Worm (Caenorhabditis elegans): ENCODE data around the gene K07H8.11.

DNA sequence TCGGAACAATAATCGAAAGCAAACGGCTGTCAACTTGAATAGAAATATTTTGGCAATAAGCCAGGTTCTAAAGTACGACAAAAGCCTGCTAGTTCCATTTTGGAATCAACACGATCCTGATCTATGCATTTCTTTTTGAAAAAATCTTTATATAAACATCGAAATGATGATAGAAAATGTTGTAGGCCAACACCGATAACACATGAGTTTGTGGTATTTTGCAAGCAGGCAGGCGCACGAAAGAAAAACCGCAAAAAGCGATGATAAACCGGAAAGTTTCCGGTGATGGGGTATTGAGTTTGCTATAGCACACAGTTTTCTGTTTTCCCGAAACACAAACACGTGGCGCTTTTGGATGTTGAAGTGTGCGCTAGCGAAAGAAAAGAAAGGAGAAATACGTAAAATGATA, 41.0 kb downstream of the K07H8.11 start:
- no peak for TF ChIP-seq nhr-12 (tag; optimal IDR thresholded peaks at IDR 0.05)
- no peak for TF ChIP-seq ceh-83 (GFP tag; optimal IDR thresholded peaks at IDR 0.05)
- TF ChIP-seq sem-2 (GFP tag; optimal IDR thresholded peaks at IDR 0.05), result no peak
- no peak for TF ChIP-seq nhr-76 (tag; optimal IDR thresholded peaks at IDR 0.05)
- TF ChIP-seq unc-39 (tag; optimal IDR thresholded peaks at IDR 0.05), result no peak
- no peak for TF ChIP-seq ztf-11 (tag; optimal IDR thresholded peaks at IDR 0.05)
- no peak for TF ChIP-seq mep-1 (tag; optimal IDR thresholded peaks at IDR 0.05)
- no peak for TF ChIP-seq ces-1 (GFP tag; optimal IDR thresholded peaks at IDR 0.05)
- TF ChIP-seq tbx-8 (GFP tag; optimal IDR thresholded peaks at IDR 0.05), result no peak
- no peak for TF ChIP-seq snpc-4 (tag; optimal IDR thresholded peaks at IDR 0.05)
- no peak for TF ChIP-seq M03D4.4 (tag; optimal IDR thresholded peaks at IDR 0.05)
- no peak for TF ChIP-seq nhr-28 (tag; optimal IDR thresholded peaks at IDR 0.05)
- no peak for TF ChIP-seq sptf-1 (tag; optimal IDR thresholded peaks at IDR 0.05)
